Worm (Caenorhabditis elegans) whole organism, L1 larva: Measurements from ENCODE around the gene camt-1.

ENCODE experiments used
- aha-1 ChIP-seq: fragments of 150-350 bp; optimal IDR thresholded peaks from 2 replicates; lab custom pipeline; 2014; ENCODE audit warnings: missing biosample characterization, missing genetic modification characterization
- blmp-1 ChIP-seq: fragments of 150-350 bp; optimal IDR thresholded peaks from 2 replicates; lab custom pipeline; 2014; ENCODE audit warnings: missing biosample characterization, missing genetic modification characterization
- efl-1 ChIP-seq, 4 experiments: fragments of 150-350 bp; optimal IDR thresholded peaks in 3 of 4; peaks in 1 of 4; 1 replicate in 1 of 4; 2 replicates in 3 of 4; lab custom pipeline; 2014; ENCODE audit warnings: missing biosample characterization in 2 of 4, missing genetic modification characterization in 2 of 4, missing genetic modification reagents in 2 of 4
- nhr-12 ChIP-seq: sonication (generic microtip); optimal IDR thresholded peaks from 2 replicates; lab custom pipeline; 2017; ENCODE audit warnings: missing biosample characterization, missing genetic modification characterization
- nhr-28 ChIP-seq: fragments of 150-350 bp; optimal IDR thresholded peaks from 2 replicates; lab custom pipeline; 2014; ENCODE audit warnings: missing biosample characterization, missing genetic modification characterization
- rnt-1 ChIP-seq: sonication (generic microtip); optimal IDR thresholded peaks from 2 replicates; lab custom pipeline; 2016; ENCODE audit warnings: mild to moderate bottlenecking, missing genetic modification characterization, moderate library complexity, missing compliant biosample characterization
- unc-130 ChIP-seq: fragments of 150-350 bp; optimal IDR thresholded peaks from 2 replicates; lab custom pipeline; 2017; ENCODE audit warnings: missing biosample characterization, missing genetic modification characterization, inconsistent platforms
- unc-30 ChIP-seq: sonication (generic microtip); optimal IDR thresholded peaks from 2 replicates; lab custom pipeline; 2017; ENCODE audit warnings: missing biosample characterization, missing genetic modification characterization

DNA sequence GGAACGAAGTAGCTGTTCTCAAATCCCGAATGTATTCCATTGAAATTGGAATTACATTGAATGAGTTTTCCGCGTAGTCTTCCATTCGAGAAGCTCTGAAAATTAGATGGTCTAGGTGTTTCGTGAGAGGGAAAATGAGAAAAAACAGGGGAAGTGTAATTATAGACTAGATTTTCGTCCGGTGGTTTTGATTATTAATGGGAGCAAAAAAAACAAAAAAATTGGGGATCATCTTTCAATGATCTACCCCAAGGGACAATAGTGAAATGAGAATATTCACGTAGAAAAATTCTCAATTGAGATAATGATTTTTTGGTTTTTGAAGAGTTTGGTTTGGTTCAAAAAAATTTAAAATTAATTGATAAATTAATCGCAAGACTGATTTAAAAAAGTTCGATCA lies 26.9 kb upstream of the camt-1 start, which contains the start of gene sra-32:
- TF ChIP-seq blmp-1 (tag; lab: Kevin White, UChicago) (no peak), rnt-1 (tag; lab: Kevin White, UChicago) (no peak), aha-1 (tag; lab: Kevin White, UChicago) (no peak), nhr-28 (tag; lab: Kevin White, UChicago) (no peak), efl-1 (optimal IDR thresholded peaks at IDR 0.05; lab: Kevin White, UChicago) (no peak), efl-1 (GFP tag; optimal IDR thresholded peaks at IDR 0.05 in 1 of 2; lab: Kevin White, UChicago) (no peak), unc-30 (tag; lab: Kevin White, UChicago) (no peak), unc-130 (no peak), nhr-12 (no peak)
